Worm (Caenorhabditis elegans) whole organism, late embryonic: Measurements from ENCODE around the gene Y43F8C.23.

ENCODE experiments used
- K09A11.1 ChIP-seq: sonication (generic microtip); optimal IDR thresholded peaks from 2 replicates; lab custom pipeline; 2017; ENCODE audit warnings: antibody characterized with exemption, mild to moderate bottlenecking, missing genetic modification characterization, missing compliant biosample characterization; ENCODE audit not compliant: insufficient read depth
- T23F11.4 ChIP-seq: fragments of 200-800 bp; sonication (Bioruptor generic); optimal IDR thresholded peaks from 2 replicates; lab custom pipeline; 2018; ENCODE audit warnings: mild to moderate bottlenecking, missing genetic modification characterization, missing compliant biosample characterization
- Y22D7AL.16 ChIP-seq: sonication (generic microtip); optimal IDR thresholded peaks from 2 replicates; lab custom pipeline; 2016; ENCODE audit warnings: missing genetic modification characterization, missing compliant biosample characterization
- ahr-1 ChIP-seq: sonication (generic microtip); optimal IDR thresholded peaks from 2 replicates; lab custom pipeline; 2016; ENCODE audit warnings: missing genetic modification characterization, missing compliant biosample characterization
- ama-1 ChIP-seq: fragments of 150-350 bp; optimal IDR thresholded peaks from 2 replicates; lab custom pipeline; 2014
- ceh-18 ChIP-seq: sonication (generic microtip); optimal IDR thresholded peaks from 2 replicates; lab custom pipeline; 2016; ENCODE audit warnings: missing genetic modification characterization, missing compliant biosample characterization
- ceh-19 ChIP-seq: fragments of 200-800 bp; sonication (Bioruptor generic); optimal IDR thresholded peaks from 2 replicates; lab custom pipeline; 2018; ENCODE audit warnings: mild to moderate bottlenecking, missing genetic modification characterization, missing compliant biosample characterization
- ceh-22 ChIP-seq: sonication (generic microtip); optimal IDR thresholded peaks from 2 replicates; lab custom pipeline; 2017; ENCODE audit warnings: missing biosample characterization, missing genetic modification characterization
- ceh-24 ChIP-seq: sonication (generic microtip); optimal IDR thresholded peaks from 2 replicates; lab custom pipeline; 2016; ENCODE audit warnings: mild to moderate bottlenecking, missing genetic modification characterization, missing compliant biosample characterization
- ceh-30 ChIP-seq: fragments of 150-350 bp; optimal IDR thresholded peaks from 2 replicates; lab custom pipeline; 2014; ENCODE audit warnings: missing biosample characterization, missing genetic modification characterization
- ceh-31 ChIP-seq: sonication (generic microtip); optimal IDR thresholded peaks from 2 replicates; lab custom pipeline; 2016; ENCODE audit warnings: missing genetic modification characterization, missing compliant biosample characterization
- ceh-34 ChIP-seq: sonication (generic microtip); optimal IDR thresholded peaks from 2 replicates; lab custom pipeline; 2016; ENCODE audit warnings: mild to moderate bottlenecking, missing genetic modification characterization, missing compliant biosample characterization
- ceh-48 ChIP-seq: sonication (generic microtip); optimal IDR thresholded peaks from 2 replicates; lab custom pipeline; 2016; ENCODE audit warnings: missing genetic modification characterization, inconsistent platforms, missing compliant biosample characterization
- ceh-6 ChIP-seq: fragments of 200-800 bp; sonication (Bioruptor generic); optimal IDR thresholded peaks from 2 replicates; lab custom pipeline; 2018; ENCODE audit warnings: mild to moderate bottlenecking, missing genetic modification characterization, missing compliant biosample characterization
- dmd-4 ChIP-seq: sonication (generic microtip); optimal IDR thresholded peaks from 2 replicates; lab custom pipeline; 2016; ENCODE audit warnings: borderline replicate concordance, missing genetic modification characterization, missing compliant biosample characterization
- eyg-1 ChIP-seq: sonication (generic microtip); optimal IDR thresholded peaks from 2 replicates; lab custom pipeline; 2016; ENCODE audit warnings: missing genotype, missing genetic modification characterization, missing compliant biosample characterization
- fax-1 ChIP-seq: sonication (generic microtip); optimal IDR thresholded peaks from 2 replicates; lab custom pipeline; 2016; ENCODE audit warnings: missing genotype, missing genetic modification characterization, missing compliant biosample characterization
- fkh-10 ChIP-seq: fragments of 150-350 bp; optimal IDR thresholded peaks from 2 replicates; lab custom pipeline; 2014; ENCODE audit warnings: missing biosample characterization, missing genetic modification reagents, missing genetic modification characterization
- fkh-6 ChIP-seq: sonication (generic microtip); optimal IDR thresholded peaks from 2 replicates; lab custom pipeline; 2016; ENCODE audit warnings: missing genetic modification characterization, missing compliant biosample characterization
- gmeb-2 ChIP-seq: sonication (generic microtip); optimal IDR thresholded peaks from 2 replicates; lab custom pipeline; 2016; ENCODE audit warnings: missing genetic modification characterization, inconsistent platforms, missing compliant biosample characterization
- hlh-13 ChIP-seq: fragments of 200-800 bp; sonication (Bioruptor generic); optimal IDR thresholded peaks from 2 replicates; lab custom pipeline; 2018; ENCODE audit warnings: mild to moderate bottlenecking, missing genetic modification characterization, missing compliant biosample characterization
- hlh-8 ChIP-seq: sonication (generic microtip); optimal IDR thresholded peaks from 2 replicates; lab custom pipeline; 2016; ENCODE audit warnings: missing genotype, missing genetic modification characterization, missing compliant biosample characterization
- lin-11 ChIP-seq: fragments of 200-800 bp; sonication (Bioruptor generic); optimal IDR thresholded peaks from 2 replicates; lab custom pipeline; 2018; ENCODE audit warnings: mild to moderate bottlenecking, missing genetic modification characterization, missing compliant biosample characterization
- nfya-1 ChIP-seq: sonication (generic microtip); optimal IDR thresholded peaks from 2 replicates; lab custom pipeline; 2017; ENCODE audit warnings: missing genetic modification characterization, mild to moderate bottlenecking, missing compliant biosample characterization, antibody characterized with exemption, moderate library complexity
- nhr-11 ChIP-seq: fragments of 150-350 bp; optimal IDR thresholded peaks from 2 replicates; lab custom pipeline; 2014; ENCODE audit warnings: missing biosample characterization, missing genetic modification characterization
- nhr-232 ChIP-seq: sonication (generic microtip); optimal IDR thresholded peaks from 2 replicates; lab custom pipeline; 2016; ENCODE audit warnings: missing genetic modification characterization, missing compliant biosample characterization
- npax-4 ChIP-seq: sonication (generic microtip); optimal IDR thresholded peaks from 2 replicates; lab custom pipeline; 2016; ENCODE audit warnings: missing genetic modification characterization, missing compliant biosample characterization
- pat-9 ChIP-seq: fragments of 200-800 bp; sonication (Bioruptor generic); optimal IDR thresholded peaks from 2 replicates; lab custom pipeline; 2018; ENCODE audit warnings: mild to moderate bottlenecking, missing genetic modification characterization, moderate library complexity, missing compliant biosample characterization
- pha-4 ChIP-seq: fragments of 150-350 bp; optimal IDR thresholded peaks from 2 replicates; lab custom pipeline; 2018; ENCODE audit warnings: missing biosample characterization, missing genetic modification reagents, missing genetic modification characterization
- ref-2 ChIP-seq: sonication (generic microtip); optimal IDR thresholded peaks from 2 replicates; lab custom pipeline; 2016; ENCODE audit warnings: missing genetic modification characterization, missing compliant biosample characterization
- sox-2 ChIP-seq: fragments of 200-800 bp; sonication (Bioruptor generic); IDR thresholded peaks from 2 replicates; pipeline ENCODE4 v1.3.6; 2022; ENCODE audit warnings: missing genetic modification reagents, missing genetic modification characterization, missing compliant biosample characterization
- tbx-2 ChIP-seq: sonication (generic microtip); optimal IDR thresholded peaks from 2 replicates; lab custom pipeline; 2016; ENCODE audit warnings: missing genetic modification characterization, missing compliant biosample characterization
- tbx-7 ChIP-seq: sonication (generic microtip); optimal IDR thresholded peaks from 2 replicates; lab custom pipeline; 2016; ENCODE audit warnings: missing genotype, missing genetic modification characterization, missing compliant biosample characterization
- ttx-3 ChIP-seq: sonication (generic microtip); optimal IDR thresholded peaks from 2 replicates; lab custom pipeline; 2016; ENCODE audit warnings: missing genetic modification reagents, missing genetic modification characterization, missing compliant biosample characterization
- unc-42 ChIP-seq: sonication (generic microtip); optimal IDR thresholded peaks from 2 replicates; lab custom pipeline; 2016; ENCODE audit warnings: missing genotype, missing genetic modification characterization, missing compliant biosample characterization

Y43F8C.23 gene

ce11 chrV:19743305-19743704 is 31.8 kb upstream of the Y43F8C.23 start, which contains the start of gene W04E12.4:
W04E12.4 (plus strand) TSS chrV:19743605.
- TF ChIP-seq ceh-18 (no peak), K09A11.1 (no peak), ceh-24 (tag; lab: Kevin White, UChicago) (no peak), npax-4 (tag; lab: Kevin White, UChicago) (no peak), ceh-19 (no peak), pha-4 (tag; lab: Kevin White, UChicago) (no peak), ref-2 (tag; lab: Kevin White, UChicago) (no peak), ceh-31 (tag; lab: Kevin White, UChicago) (no peak), nfya-1 (tag; lab: Kevin White, UChicago) (no peak)

- TF ChIP-seq npax-4 (tag; lab: Kevin White, UChicago), result no peak
- TF ChIP-seq tbx-7 (tag; lab: Kevin White, UChicago), result no peak
- TF ChIP-seq ttx-3 (tag; lab: Kevin White, UChicago), result no peak
- no peak for TF ChIP-seq K09A11.1
- no peak for TF ChIP-seq ceh-22
- TF ChIP-seq lin-11, result no peak
- TF ChIP-seq Y22D7AL.16 (tag; lab: Kevin White, UChicago), result no peak
- TF ChIP-seq tbx-2, result no peak
Observed at ce11 chrV:19741651-19742050, 30.1 kb upstream of the Y43F8C.23 start, which contains the start of gene W04E12.3. W04E12.3 (plus strand) TSS chrV:19741951.

DNA sequence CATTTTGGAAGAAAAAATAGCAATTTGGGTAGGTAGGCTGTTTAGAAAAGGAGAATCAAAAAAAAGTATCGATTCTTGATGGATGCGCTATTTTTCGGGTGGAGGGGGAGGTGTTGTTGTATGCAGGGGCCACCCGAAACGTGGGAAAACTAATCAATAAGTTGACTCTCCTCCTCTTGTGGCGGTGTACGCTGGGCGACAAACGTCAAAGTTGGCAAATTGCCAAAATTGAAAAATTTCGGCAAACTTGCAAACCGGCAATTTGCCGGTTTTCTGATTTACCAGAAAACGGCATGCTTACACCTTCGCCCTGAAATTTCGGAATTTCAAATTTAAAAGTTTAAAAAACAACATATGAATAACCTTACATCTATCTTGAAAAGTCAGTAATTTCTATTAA is 29.5 kb upstream of the Y43F8C.23 start, which contains the start of gene W04E12.2:
Gene W04E12.2, minus strand, starts transcription at position 101 of the 400 bp plus-strand sequence.
- TF ChIP-seq ceh-18, result no peak
- no peak for TF ChIP-seq nhr-232 (tag; lab: Kevin White, UChicago)
- no peak for TF ChIP-seq T23F11.4
- TF ChIP-seq tbx-2, result no peak

DNA sequence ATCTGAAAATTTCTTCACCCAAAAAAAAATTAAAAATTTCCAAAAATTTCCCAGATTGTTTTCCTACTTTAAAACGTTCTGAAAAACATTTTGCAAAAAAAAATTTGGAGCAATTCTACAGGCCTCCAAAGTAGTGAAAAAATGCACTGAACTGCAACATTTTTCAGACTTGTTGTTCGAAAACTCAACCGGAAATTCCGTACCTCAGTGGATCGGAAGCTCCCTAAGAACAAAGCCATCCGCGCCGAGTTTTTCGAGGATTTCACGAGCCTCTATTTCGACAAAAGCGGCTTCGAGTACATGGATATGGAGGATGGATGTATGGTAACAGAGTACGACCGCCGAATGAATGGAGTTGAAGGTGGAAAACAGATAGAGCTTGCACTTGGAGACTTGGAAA is 26.6 kb upstream of the Y43F8C.23 start, which contains the start of gene fbxa-131:
Gene fbxa-131, plus strand, starts transcription at position 301 of the 400 bp plus-strand sequence.
- TF ChIP-seq fkh-6 (tag; lab: Kevin White, UChicago) (no peak), dmd-4 (tag; lab: Kevin White, UChicago) (no peak), unc-42 (tag; lab: Kevin White, UChicago) (no peak), hlh-13 (GFP tag; lab: Kevin White, UChicago) (no peak), ceh-31 (tag; lab: Kevin White, UChicago) (no peak), pat-9 (tag; lab: Kevin White, UChicago) (no peak), ahr-1 (no peak), eyg-1 (tag; lab: Kevin White, UChicago) (no peak), hlh-8 (no peak), gmeb-2 (tag; lab: Kevin White, UChicago) (no peak), ceh-19 (no peak), nfya-1 (tag; lab: Kevin White, UChicago) (no peak), ref-2 (tag; lab: Kevin White, UChicago) (no peak), T23F11.4 (no peak), sox-2 (no peak), ceh-34 (tag; lab: Kevin White, UChicago) (no peak), ceh-24 (tag; lab: Kevin White, UChicago) (no peak)

ce11 chrV:19737458-19737857 is 25.9 kb upstream of the Y43F8C.23 start, which contains the start of gene W04E12.7:
W04E12.7 (minus strand) TSS chrV:19737558.
- TF ChIP-seq fkh-10 (GFP tag; lab: Kevin White, UChicago) (no peak), ceh-30 (tag; lab: Kevin White, UChicago) (no peak), nhr-11 (no peak), fax-1 (tag; lab: Kevin White, UChicago) (no peak), ceh-6 (no peak), dmd-4 (tag; lab: Kevin White, UChicago) (no peak), ceh-48 (tag; lab: Kevin White, UChicago) (no peak), ceh-22 (no peak), ama-1 (lab: Kevin White, UChicago) (no peak)
